Fruit fly (Drosophila melanogaster) whole organism, embryonic: ENCODE measurements around the gene MICU3.

ENCODE experiments used
- Atf-2 ChIP-seq: fragments of 200-800 bp; sonication (Bioruptor generic); optimal IDR thresholded peaks from 2 replicates; lab custom pipeline; 2016; ENCODE audit warnings: missing biosample characterization, missing genetic modification characterization
- Atf6 ChIP-seq: fragments of 200-800 bp; sonication (Bioruptor generic); IDR thresholded peaks from 2 replicates; pipeline ENCODE4 v1.3.6; 2022; ENCODE audit warnings: missing biosample characterization, missing genetic modification characterization
- B-H2 ChIP-seq: fragments of 200-800 bp; sonication (Bioruptor generic); optimal IDR thresholded peaks from 2 replicates; lab custom pipeline; 2018; ENCODE audit warnings: missing biosample characterization, mild to moderate bottlenecking, missing genetic modification characterization
- CG10147 ChIP-seq: fragments of 200-800 bp; sonication (Bioruptor generic); optimal IDR thresholded peaks from 2 replicates; lab custom pipeline; 2019; ENCODE audit warnings: missing biosample characterization, mild to moderate bottlenecking, missing genetic modification characterization, moderate library complexity
- CG10462 ChIP-seq: fragments of 200-800 bp; sonication (Bioruptor generic); optimal IDR thresholded peaks from 2 replicates; lab custom pipeline; 2016; ENCODE audit warnings: missing biosample characterization, missing genetic modification characterization
- CG10543 ChIP-seq: fragments of 200-800 bp; sonication (Bioruptor generic); optimal IDR thresholded peaks from 3 replicates; lab custom pipeline; 2017; ENCODE audit warnings: missing biosample characterization, mild to moderate bottlenecking, missing genetic modification characterization, moderate library complexity
- CG11398 ChIP-seq: fragments of 200-800 bp; sonication (Bioruptor generic); optimal IDR thresholded peaks from 2 replicates; lab custom pipeline; 2016; ENCODE audit warnings: missing biosample characterization, missing genetic modification characterization
- CG12391 ChIP-seq: fragments of 200-800 bp; sonication (Bioruptor generic); optimal IDR thresholded peaks from 3 replicates; lab custom pipeline; 2018; ENCODE audit warnings: missing biosample characterization, mild to moderate bottlenecking, missing genetic modification characterization, moderate library complexity
- CG13123 ChIP-seq: fragments of 200-800 bp; sonication (Bioruptor generic); optimal IDR thresholded peaks from 2 replicates; lab custom pipeline; 2016; ENCODE audit warnings: missing biosample characterization, missing genetic modification characterization
- CG17385 ChIP-seq: fragments of 200-800 bp; sonication (Bioruptor generic); optimal IDR thresholded peaks from 3 replicates; lab custom pipeline; 2018; ENCODE audit warnings: missing biosample characterization, mild to moderate bottlenecking, missing genetic modification characterization
- CG17568 ChIP-seq: fragments of 200-800 bp; sonication (Bioruptor generic); optimal IDR thresholded peaks from 2 replicates; lab custom pipeline; 2018; ENCODE audit warnings: missing biosample characterization, mild to moderate bottlenecking, missing genetic modification characterization, moderate library complexity
- CG18476 ChIP-seq: fragments of 200-800 bp; sonication (Bioruptor generic); optimal IDR thresholded peaks from 2 replicates; lab custom pipeline; 2016; ENCODE audit warnings: missing biosample characterization, mild to moderate bottlenecking, missing genetic modification characterization
- CG2120 ChIP-seq: fragments of 200-800 bp; sonication (Bioruptor generic); optimal IDR thresholded peaks from 3 replicates; lab custom pipeline; 2016; ENCODE audit warnings: missing biosample characterization, missing genetic modification characterization
- CG2129 ChIP-seq: fragments of 200-800 bp; sonication (Bioruptor generic); IDR thresholded peaks from 2 replicates; pipeline ENCODE4 v1.3.6; 2022; ENCODE audit warnings: missing biosample characterization, missing genetic modification characterization; ENCODE audit not compliant: partially characterized antibody
- CG4360 ChIP-seq: fragments of 200-800 bp; sonication (Bioruptor generic); IDR thresholded peaks from 2 replicates; pipeline ENCODE4 v1.3.6; 2022; ENCODE audit warnings: missing biosample characterization, missing genetic modification characterization
- CG4424 ChIP-seq: fragments of 200-800 bp; sonication (Bioruptor generic); optimal IDR thresholded peaks from 3 replicates; lab custom pipeline; 2016; ENCODE audit warnings: missing biosample characterization, missing genetic modification characterization
- CG7987 ChIP-seq: fragments of 200-800 bp; sonication (Bioruptor generic); optimal IDR thresholded peaks from 2 replicates; lab custom pipeline; 2018; ENCODE audit warnings: missing biosample characterization, mild to moderate bottlenecking, missing genetic modification characterization, moderate library complexity
- CG8089 ChIP-seq: fragments of 200-800 bp; sonication (Bioruptor generic); optimal IDR thresholded peaks from 3 replicates; lab custom pipeline; 2016; ENCODE audit warnings: missing biosample characterization, missing genetic modification characterization
- Dfd ChIP-seq, 2 experiments: fragments of >200 bp; optimal IDR thresholded peaks; 2 replicates each; lab custom pipeline; 2017; ENCODE audit warnings: missing biosample characterization in 2 of 2, missing genetic modification characterization in 2 of 2
- E2f1 ChIP-seq: fragments of 200-800 bp; sonication (Bioruptor generic); IDR thresholded peaks from 2 replicates; pipeline ENCODE4 v1.3.6; 2022; ENCODE audit warnings: missing biosample characterization, missing genetic modification characterization
- Ets97D ChIP-seq: fragments of 200-800 bp; sonication (Bioruptor generic); optimal IDR thresholded peaks from 3 replicates; lab custom pipeline; 2016; ENCODE audit warnings: missing biosample characterization, missing genetic modification characterization
- Lpt ChIP-seq: fragments of >200 bp; optimal IDR thresholded peaks from 2 replicates; lab custom pipeline; 2018; ENCODE audit warnings: missing biosample characterization, missing genetic modification characterization
- PHDP ChIP-seq: fragments of 200-800 bp; sonication (Bioruptor generic); optimal IDR thresholded peaks from 3 replicates; lab custom pipeline; 2018; ENCODE audit warnings: missing biosample characterization, mild to moderate bottlenecking, missing genetic modification characterization, moderate library complexity
- Tbp ChIP-seq: fragments of >200 bp; optimal IDR thresholded peaks from 2 replicates; lab custom pipeline; 2018; ENCODE audit warnings: missing biosample characterization, missing genetic modification characterization
- abd-A ChIP-seq: fragments of 200-800 bp; sonication (Bioruptor generic); optimal IDR thresholded peaks from 3 replicates; lab custom pipeline; 2019; ENCODE audit warnings: missing biosample characterization, mild to moderate bottlenecking, missing genetic modification characterization, moderate library complexity
- amos ChIP-seq: fragments of 200-800 bp; sonication (Bioruptor generic); IDR thresholded peaks from 2 replicates; pipeline ENCODE4 v1.3.6; 2022; ENCODE audit warnings: missing biosample characterization, missing genetic modification characterization; ENCODE audit not compliant: partially characterized antibody
- cato ChIP-seq: fragments of 200-800 bp; sonication (Bioruptor generic); optimal IDR thresholded peaks from 2 replicates; lab custom pipeline; 2016; ENCODE audit warnings: missing biosample characterization, missing genetic modification characterization, borderline replicate concordance
- disco-r ChIP-seq: fragments of 200-800 bp; sonication (Bioruptor generic); optimal IDR thresholded peaks from 2 replicates; lab custom pipeline; 2016; ENCODE audit warnings: missing biosample characterization, missing genetic modification characterization
- dpn ChIP-seq, 2 experiments: fragments of 200-800 bp; sonication (Bioruptor generic); optimal IDR thresholded peaks; 3 replicates each; lab custom pipeline; 2016; ENCODE audit warnings: missing biosample characterization in 2 of 2, missing genetic modification characterization in 2 of 2
- eve ChIP-seq, 2 experiments: fragments of >200 bp; optimal IDR thresholded peaks; 2 replicates each; lab custom pipeline; 2017; ENCODE audit warnings: missing biosample characterization in 2 of 2, missing genetic modification characterization in 2 of 2
- jigr1 ChIP-seq: fragments of 200-800 bp; sonication (Bioruptor generic); IDR thresholded peaks from 3 replicates; pipeline ENCODE4 v1.3.6; 2022; ENCODE audit warnings: missing biosample characterization, missing genetic modification characterization
- mld ChIP-seq: fragments of 200-800 bp; sonication (Bioruptor generic); IDR thresholded peaks from 3 replicates; pipeline ENCODE4 v1.3.6; 2022; ENCODE audit warnings: missing biosample characterization, missing genetic modification characterization; ENCODE audit not compliant: partially characterized antibody
- oc ChIP-seq: fragments of 200-800 bp; sonication (Bioruptor generic); optimal IDR thresholded peaks from 2 replicates; lab custom pipeline; 2018; ENCODE audit warnings: missing biosample characterization, mild to moderate bottlenecking, missing genetic modification characterization, moderate library complexity
- sens-2 ChIP-seq: fragments of 200-800 bp; sonication (Bioruptor generic); IDR thresholded peaks from 2 replicates; pipeline ENCODE4 v1.3.6; 2022; ENCODE audit warnings: missing biosample characterization, missing genetic modification characterization
- slbo ChIP-seq: fragments of 200-800 bp; sonication (Bioruptor generic); IDR thresholded peaks from 2 replicates; pipeline ENCODE4 v1.3.6; 2022; ENCODE audit warnings: missing biosample characterization, missing genetic modification characterization
- sob ChIP-seq: fragments of 200-800 bp; sonication (Bioruptor generic); IDR thresholded peaks from 2 replicates; pipeline ENCODE4 v1.3.6; 2022; ENCODE audit warnings: missing biosample characterization, missing genetic modification characterization
- trem ChIP-seq: fragments of 200-800 bp; optimal IDR thresholded peaks from 3 replicates; lab custom pipeline; 2019; ENCODE audit warnings: missing biosample characterization, mild to moderate bottlenecking, missing genetic modification characterization, moderate library complexity
- usp ChIP-seq: fragments of >200 bp; optimal IDR thresholded peaks from 2 replicates; lab custom pipeline; 2017; ENCODE audit warnings: missing biosample characterization, missing genetic modification characterization

Gene MICU3

dm6 chr3R:19902926-19903739, 56.0 kb downstream of the MICU3 start, which contains the start of gene ClpX (continued):
- TF ChIP-seq CG10462 (GFP tag; lab: Kevin White, UChicago) (no peak), CG8089 (GFP tag; lab: Kevin White, UChicago) (no peak), Atf-2 (GFP tag; lab: Kevin White, UChicago) (no peak), dpn (GFP tag; optimal IDR thresholded peaks at IDR 0.05; lab: Kevin White, UChicago) (no peak), eve (GFP tag; optimal IDR thresholded peaks at IDR 0.05; lab: Kevin White, UChicago) (no peak), CG18476 (no peak), sob (GFP tag; lab: Robert Waterston, UW) (no peak), CG12391 (tag; lab: Kevin White, UChicago) (peak; percentile 7), B-H2 (GFP tag; lab: Kevin White, UChicago) (peak; percentile 63), CG4360 (no peak), CG11398 (GFP tag; lab: Kevin White, UChicago) (no peak), CG2129 (0 out of 2 replicates have a peak, but pooled peaks have one; percentile 23), CG17568 (GFP tag; lab: Kevin White, UChicago) (no peak), PHDP (tag; lab: Kevin White, UChicago) (peak; percentile 17), E2f1 (GFP tag; lab: Robert Waterston, UW) (no peak), disco-r (GFP tag; lab: Kevin White, UChicago) (no peak), jigr1 (GFP tag; lab: Robert Waterston, UW) (no peak), abd-A (tag; lab: Kevin White, UChicago) (no peak), Dfd (GFP tag; optimal IDR thresholded peaks at IDR 0.05; lab: Kevin White, UChicago) (no peak), Ets97D (GFP tag; lab: Kevin White, UChicago) (no peak), slbo (no peak), CG13123 (GFP tag; lab: Kevin White, UChicago) (no peak), trem (tag; lab: Kevin White, UChicago) (peak; percentile 57), mld (GFP tag; lab: Robert Waterston, UW) (peak; percentile 73; the same call in 2 of the 3 replicates), usp (no peak), CG10543 (GFP tag; lab: Kevin White, UChicago) (peak; percentile 28), CG10147 (GFP tag; lab: Kevin White, UChicago) (peak; percentile 29), cato (GFP tag; lab: Kevin White, UChicago) (no peak), CG2120 (peak; percentile 23), Atf6 (GFP tag; lab: Robert Waterston, UW) (no peak), CG4424 (GFP tag; lab: Kevin White, UChicago) (no peak), CG17385 (GFP tag; lab: Kevin White, UChicago) (peak; percentile 100), sens-2 (GFP tag; lab: Robert Waterston, UW) (0 out of 2 replicates have a peak, but pooled peaks have one; percentile 10), oc (tag; lab: Kevin White, UChicago) (no peak), Lpt (GFP tag; lab: Kevin White, UChicago) (no peak), Tbp (GFP tag; lab: Kevin White, UChicago) (no peak), CG7987 (GFP tag; lab: Kevin White, UChicago) (no peak), amos (GFP tag; lab: Robert Waterston, UW) (peak; percentile 65; the same call in 1 of the 2 replicates)
